Fruit fly (Drosophila melanogaster) whole organism, embryonic: ENCODE results near the gene CG3598.

ENCODE experiments used
- Abd-B ChIP-seq: fragments of 200-800 bp; sonication (Bioruptor generic); optimal IDR thresholded peaks from 2 replicates; lab custom pipeline; 2018; ENCODE audit warnings: missing biosample characterization, mild to moderate bottlenecking, missing genetic modification characterization, moderate library complexity
- BtbVII ChIP-seq: fragments of 200-800 bp; sonication (Bioruptor generic); optimal IDR thresholded peaks from 3 replicates; lab custom pipeline; 2017; ENCODE audit warnings: missing biosample characterization, mild to moderate bottlenecking, missing genetic modification characterization
- CG10267 ChIP-seq: fragments of 200-800 bp; sonication (Bioruptor generic); optimal IDR thresholded peaks from 2 replicates; lab custom pipeline; 2018; ENCODE audit warnings: missing biosample characterization, mild to moderate bottlenecking, missing genetic modification characterization, moderate library complexity
- CG10431 ChIP-seq: fragments of 200-800 bp; sonication (Bioruptor generic); optimal IDR thresholded peaks from 3 replicates; lab custom pipeline; 2018; ENCODE audit warnings: missing biosample characterization, mild to moderate bottlenecking, missing genetic modification characterization
- CG11398 ChIP-seq: fragments of 200-800 bp; sonication (Bioruptor generic); optimal IDR thresholded peaks from 2 replicates; lab custom pipeline; 2016; ENCODE audit warnings: missing biosample characterization, missing genetic modification characterization
- CG11560 ChIP-seq: fragments of 200-800 bp; sonication (Bioruptor generic); IDR thresholded peaks from 3 replicates; pipeline ENCODE4 v1.3.6; 2022; ENCODE audit warnings: missing biosample characterization, missing genetic modification characterization
- CG14050 ChIP-seq: fragments of 200-800 bp; sonication (Bioruptor generic); IDR thresholded peaks from 3 replicates; pipeline ENCODE4 v1.3.6; 2022; ENCODE audit warnings: missing biosample characterization, missing genetic modification characterization
- CG15514 ChIP-seq: fragments of 200-800 bp; sonication (Bioruptor generic); optimal IDR thresholded peaks from 3 replicates; lab custom pipeline; 2017; ENCODE audit warnings: missing biosample characterization, missing genetic modification characterization, mild to moderate bottlenecking, moderate library complexity, missing genetic modification reagents
- CG17359 ChIP-seq: fragments of 200-800 bp; sonication (Bioruptor generic); optimal IDR thresholded peaks from 3 replicates; lab custom pipeline; 2018; ENCODE audit warnings: missing biosample characterization, mild to moderate bottlenecking, missing genetic modification characterization, moderate library complexity
- CG17361 ChIP-seq: fragments of 200-800 bp; sonication (Bioruptor generic); IDR thresholded peaks from 3 replicates; pipeline ENCODE4 v1.3.6; 2022; ENCODE audit warnings: missing biosample characterization, missing genetic modification characterization
- CG18011 ChIP-seq: fragments of 200-800 bp; sonication (Bioruptor generic); optimal IDR thresholded peaks from 2 replicates; lab custom pipeline; 2017; ENCODE audit warnings: missing biosample characterization, missing genetic modification characterization, mild to moderate bottlenecking, moderate library complexity, missing genotype
- CG18476 ChIP-seq: fragments of 200-800 bp; sonication (Bioruptor generic); optimal IDR thresholded peaks from 2 replicates; lab custom pipeline; 2016; ENCODE audit warnings: missing biosample characterization, mild to moderate bottlenecking, missing genetic modification characterization
- CG31365 ChIP-seq: fragments of 200-800 bp; sonication (Bioruptor generic); optimal IDR thresholded peaks from 2 replicates; lab custom pipeline; 2018; ENCODE audit warnings: missing biosample characterization, mild to moderate bottlenecking, missing genetic modification characterization
- CG32767 ChIP-seq: fragments of 200-800 bp; sonication (Bioruptor generic); IDR thresholded peaks from 2 replicates; pipeline ENCODE4 v1.3.6; 2022; ENCODE audit warnings: missing biosample characterization, missing genetic modification characterization
- CG34224 ChIP-seq: fragments of 200-800 bp; sonication (Bioruptor generic); IDR thresholded peaks from 3 replicates; pipeline ENCODE4 v1.3.6; 2022; ENCODE audit warnings: missing biosample characterization, missing genetic modification characterization; ENCODE audit not compliant: partially characterized antibody
- CG7745 ChIP-seq: fragments of 200-800 bp; sonication (Bioruptor generic); optimal IDR thresholded peaks from 2 replicates; lab custom pipeline; 2018; ENCODE audit warnings: missing biosample characterization, mild to moderate bottlenecking, missing genetic modification characterization, moderate library complexity
- CG9932 ChIP-seq: fragments of 200-800 bp; sonication (Bioruptor generic); IDR thresholded peaks from 2 replicates; pipeline ENCODE4 v1.3.6; 2022; ENCODE audit warnings: missing biosample characterization, missing genetic modification characterization
- Chrac-16 ChIP-seq: fragments of 200-800 bp; sonication (Bioruptor generic); optimal IDR thresholded peaks from 3 replicates; lab custom pipeline; 2016; ENCODE audit warnings: missing biosample characterization, missing genetic modification characterization
- Dad ChIP-seq: fragments of 200-800 bp; sonication (Bioruptor generic); optimal IDR thresholded peaks from 3 replicates; lab custom pipeline; 2016; ENCODE audit warnings: missing biosample characterization, missing genetic modification characterization
- Dref ChIP-seq: fragments of 200-800 bp; sonication (Bioruptor generic); IDR thresholded peaks from 2 replicates; pipeline ENCODE4 v1.3.6; 2022; ENCODE audit warnings: missing biosample characterization, missing genetic modification characterization
- Elba2 ChIP-seq: fragments of 200-800 bp; sonication (Bioruptor generic); optimal IDR thresholded peaks from 3 replicates; lab custom pipeline; 2016; ENCODE audit warnings: missing biosample characterization, missing genetic modification characterization
- Gug ChIP-seq: fragments of 200-800 bp; sonication (Bioruptor generic); IDR thresholded peaks from 4 replicates; pipeline ENCODE4 v1.3.6; 2022; ENCODE audit warnings: missing biosample characterization, missing genetic modification characterization
- H15 ChIP-seq: fragments of 200-800 bp; sonication (Bioruptor generic); IDR thresholded peaks from 3 replicates; pipeline ENCODE4 v1.3.6; 2022; ENCODE audit warnings: missing biosample characterization, missing genetic modification characterization
- HHEX ChIP-seq: fragments of 200-800 bp; sonication (Bioruptor generic); optimal IDR thresholded peaks from 3 replicates; lab custom pipeline; 2017; ENCODE audit warnings: missing biosample characterization, mild to moderate bottlenecking, missing genetic modification characterization, missing genetic modification reagents
- HLH3B ChIP-seq: fragments of 200-800 bp; sonication (Bioruptor generic); IDR thresholded peaks from 2 replicates; pipeline ENCODE4 v1.3.6; 2022; ENCODE audit warnings: missing biosample characterization, missing genetic modification characterization
- MESR4 ChIP-seq: fragments of 200-800 bp; sonication (Bioruptor generic); optimal IDR thresholded peaks from 2 replicates; lab custom pipeline; 2018; ENCODE audit warnings: missing biosample characterization, mild to moderate bottlenecking, missing genetic modification characterization, moderate library complexity
- Mrtf ChIP-seq: fragments of 200-800 bp; sonication (Bioruptor generic); IDR thresholded peaks from 3 replicates; pipeline ENCODE4 v1.3.6; 2022; ENCODE audit warnings: missing biosample characterization, missing genetic modification characterization
- NC2α ChIP-seq: fragments of 200-800 bp; sonication (Bioruptor generic); optimal IDR thresholded peaks from 2 replicates; lab custom pipeline; 2016; ENCODE audit warnings: missing biosample characterization, missing genetic modification characterization
- Oli ChIP-seq: fragments of 200-800 bp; sonication (Bioruptor generic); optimal IDR thresholded peaks from 2 replicates; lab custom pipeline; 2018; ENCODE audit warnings: missing biosample characterization, mild to moderate bottlenecking, missing genetic modification characterization, moderate library complexity
- Scr ChIP-seq: fragments of 200-800 bp; sonication (Bioruptor generic); IDR thresholded peaks from 2 replicates; pipeline ENCODE4 v1.3.6; 2022; ENCODE audit warnings: missing biosample characterization, missing genetic modification characterization; ENCODE audit not compliant: partially characterized antibody
- Sox100B ChIP-seq: fragments of 200-800 bp; sonication (Bioruptor generic); optimal IDR thresholded peaks from 3 replicates; lab custom pipeline; 2018; ENCODE audit warnings: missing biosample characterization, mild to moderate bottlenecking, missing genetic modification characterization
- Xrp1 ChIP-seq: fragments of 200-800 bp; sonication (Bioruptor generic); IDR thresholded peaks from 2 replicates; pipeline ENCODE4 v1.3.6; 2022; ENCODE audit warnings: missing biosample characterization, missing genetic modification characterization
- bsh ChIP-seq, 2 experiments: fragments of 200-800 bp; sonication (Bioruptor generic); optimal IDR thresholded peaks; 2 replicates each; lab custom pipeline; 2017 to 2018; ENCODE audit warnings: mild to moderate bottlenecking in 2 of 2, missing biosample characterization in 2 of 2, missing genetic modification characterization in 2 of 2, moderate library complexity in 1 of 2
- dmrt99B ChIP-seq: fragments of 200-800 bp; sonication (Bioruptor generic); optimal IDR thresholded peaks from 2 replicates; lab custom pipeline; 2018; ENCODE audit warnings: missing biosample characterization, mild to moderate bottlenecking, missing genetic modification characterization, moderate library complexity
- emc ChIP-seq: fragments of 200-800 bp; sonication (Bioruptor generic); optimal IDR thresholded peaks from 2 replicates; lab custom pipeline; 2016; ENCODE audit warnings: missing biosample characterization, missing genetic modification characterization
- ems ChIP-seq: fragments of 200-800 bp; sonication (Bioruptor generic); optimal IDR thresholded peaks from 3 replicates; lab custom pipeline; 2016; ENCODE audit warnings: missing biosample characterization, missing genetic modification characterization
- eve ChIP-seq, 2 experiments: fragments of >200 bp; optimal IDR thresholded peaks; 2 replicates each; lab custom pipeline; 2017; ENCODE audit warnings: missing biosample characterization in 2 of 2, missing genetic modification characterization in 2 of 2
- fd96Cb ChIP-seq: fragments of 200-800 bp; sonication (Bioruptor generic); optimal IDR thresholded peaks from 2 replicates; lab custom pipeline; 2018; ENCODE audit warnings: missing biosample characterization, mild to moderate bottlenecking, missing genetic modification characterization, moderate library complexity
- gcm2 ChIP-seq: fragments of 200-800 bp; sonication (Bioruptor generic); optimal IDR thresholded peaks from 2 replicates; lab custom pipeline; 2016; ENCODE audit warnings: missing biosample characterization, missing genetic modification characterization
- hbn ChIP-seq: fragments of 200-800 bp; sonication (Bioruptor generic); IDR thresholded peaks from 2 replicates; pipeline ENCODE4 v1.3.6; 2022; ENCODE audit warnings: missing biosample characterization, missing genetic modification characterization; ENCODE audit not compliant: partially characterized antibody
- ind ChIP-seq: fragments of 200-800 bp; sonication (Bioruptor generic); optimal IDR thresholded peaks from 3 replicates; lab custom pipeline; 2016; ENCODE audit warnings: missing biosample characterization, missing genetic modification characterization
- maf-S ChIP-seq: fragments of 200-800 bp; sonication (Bioruptor generic); optimal IDR thresholded peaks from 2 replicates; lab custom pipeline; 2016; ENCODE audit warnings: missing biosample characterization, missing genetic modification characterization
- mirr ChIP-seq: fragments of 200-800 bp; sonication (Bioruptor generic); optimal IDR thresholded peaks from 3 replicates; lab custom pipeline; 2018; ENCODE audit warnings: missing biosample characterization, mild to moderate bottlenecking, missing genetic modification characterization
- oc ChIP-seq: fragments of 200-800 bp; sonication (Bioruptor generic); optimal IDR thresholded peaks from 2 replicates; lab custom pipeline; 2018; ENCODE audit warnings: missing biosample characterization, mild to moderate bottlenecking, missing genetic modification characterization, moderate library complexity
- pita ChIP-seq: fragments of 200-800 bp; sonication (Bioruptor generic); optimal IDR thresholded peaks from 2 replicates; lab custom pipeline; 2017; ENCODE audit warnings: missing biosample characterization, mild to moderate bottlenecking, missing genetic modification characterization
- repo ChIP-seq: fragments of 200-800 bp; sonication (Bioruptor generic); optimal IDR thresholded peaks from 2 replicates; lab custom pipeline; 2016; ENCODE audit warnings: missing biosample characterization, missing genetic modification characterization
- salm ChIP-seq: fragments of 200-800 bp; sonication (Bioruptor generic); optimal IDR thresholded peaks from 2 replicates; lab custom pipeline; 2018; ENCODE audit warnings: missing biosample characterization, mild to moderate bottlenecking, missing genetic modification characterization
- sug ChIP-seq: fragments of 200-800 bp; optimal IDR thresholded peaks from 2 replicates; lab custom pipeline; 2019; ENCODE audit warnings: missing biosample characterization, mild to moderate bottlenecking, missing genetic modification characterization, moderate library complexity
- tup ChIP-seq: fragments of 200-800 bp; sonication (Bioruptor generic); optimal IDR thresholded peaks from 2 replicates; lab custom pipeline; 2016; ENCODE audit warnings: missing biosample characterization, mild to moderate bottlenecking, missing genetic modification characterization, moderate library complexity
- vnd ChIP-seq: fragments of 200-800 bp; sonication (Bioruptor generic); IDR thresholded peaks from 3 replicates; pipeline ENCODE4 v1.3.6; 2022; ENCODE audit warnings: missing biosample characterization, missing genetic modification characterization; ENCODE audit not compliant: partially characterized antibody

Gene CG3598

dm6 chrX:2919742-2920141 is 17.1 kb upstream of the CG3598 start, which contains the start of gene CG3588 (continued):
- TF ChIP-seq bsh (GFP tag; optimal IDR thresholded peaks at IDR 0.05; lab: Kevin White, UChicago) (peak in 1 of 2 experiments; percentile 66), salm (tag; lab: Kevin White, UChicago) (peak; percentile 6), sug (tag; lab: Kevin White, UChicago) (peak; percentile 44), CG17361 (GFP tag; lab: Robert Waterston, UW) (peak; percentile 49; the same call in 2 of the 3 replicates), BtbVII (GFP tag; lab: Kevin White, UChicago) (peak; percentile 60), maf-S (peak; percentile 58), CG17359 (tag; lab: Kevin White, UChicago) (peak; percentile 64), CG11398 (GFP tag; lab: Kevin White, UChicago) (peak; percentile 32), CG32767 (GFP tag; lab: Robert Waterston, UW) (peak; percentile 63), dmrt99B (tag; lab: Kevin White, UChicago) (peak; percentile 69), CG10431 (GFP tag; lab: Kevin White, UChicago) (no peak), gcm2 (peak; percentile 2), ems (GFP tag; lab: Kevin White, UChicago) (peak; percentile 67), oc (tag; lab: Kevin White, UChicago) (peak; percentile 2), CG7745 (tag; lab: Kevin White, UChicago) (no peak), MESR4 (no peak), Mrtf (GFP tag; lab: Robert Waterston, UW) (peak; percentile 75; the same call in 2 of the 3 replicates), HLH3B (peak; percentile 55), CG31365 (peak; percentile 20), mirr (GFP tag; lab: Kevin White, UChicago) (no peak), ind (GFP tag; lab: Kevin White, UChicago) (peak; percentile 70), CG10267 (tag; lab: Kevin White, UChicago) (peak; percentile 41), hbn (no peak), Chrac-16 (GFP tag; lab: Kevin White, UChicago) (peak; percentile 68), HHEX (GFP tag; lab: Kevin White, UChicago) (peak; percentile 67), CG18011 (GFP tag; lab: Kevin White, UChicago) (peak; percentile 46), Sox100B (peak; percentile 44), repo (GFP tag; lab: Kevin White, UChicago) (peak; percentile 39), Dad (peak; percentile 48), Xrp1 (GFP tag; lab: Robert Waterston, UW) (peak; percentile 76), Scr (no peak), fd96Cb (tag; lab: Kevin White, UChicago) (peak; percentile 43), Dref (GFP tag; lab: Robert Waterston, UW) (no peak), Elba2 (GFP tag; lab: Kevin White, UChicago) (no peak), Abd-B (GFP tag; lab: Kevin White, UChicago) (peak; percentile 61), emc (GFP tag; lab: Kevin White, UChicago) (peak; percentile 57), vnd (GFP tag; lab: Robert Waterston, UW) (no peak), CG14050 (GFP tag; lab: Robert Waterston, UW) (peak; percentile 59; the same call in 2 of the 3 replicates), CG18476 (GFP tag; lab: Kevin White, UChicago) (peak; percentile 69), H15 (GFP tag; lab: Robert Waterston, UW) (peak; percentile 68), CG34224 (GFP tag; lab: Robert Waterston, UW) (no peak), tup (GFP tag; lab: Kevin White, UChicago) (peak; percentile 12), CG15514 (GFP tag; lab: Kevin White, UChicago) (peak; percentile 64), Oli (peak; percentile 65), eve (GFP tag; optimal IDR thresholded peaks at IDR 0.05; lab: Kevin White, UChicago) (peak in 1 of 2 experiments; percentile 74), NC2α (GFP tag; lab: Kevin White, UChicago) (peak; percentile 21), CG11560 (tag; lab: Robert Waterston, UW) (peak; percentile 57; the same call in 1 of the 3 replicates), Gug (GFP tag; lab: Robert Waterston, UW) (peak; percentile 79; the same call in 3 of the 4 replicates), pita (GFP tag; lab: Kevin White, UChicago) (no peak), CG9932 (peak; percentile 94)
